Worm (Caenorhabditis elegans): ENCODE results near the gene swt-7.

swt-7 gene

ce11 chrV:5031764-5032163 lies 1.1 kb upstream of the swt-7 start:
- TF ChIP-seq elt-2 (tag; optimal IDR thresholded peaks at IDR 0.05) (peak; percentile 66), pha-4 (tag; optimal IDR thresholded peaks at IDR 0.05) (no peak), nfya-1 (tag; optimal IDR thresholded peaks at IDR 0.05; ENCODE audit: insufficient read depth) (no peak)

- TF ChIP-seq pqm-1 (tag; optimal IDR thresholded peaks at IDR 0.05) (peak; percentile 86), ceh-16 (tag; optimal IDR thresholded peaks at IDR 0.05) (no peak), jun-1 (tag; optimal IDR thresholded peaks at IDR 0.05) (peak; percentile 3), pha-4 (tag; optimal IDR thresholded peaks at IDR 0.05) (peak; percentile 28), elt-2 (tag; optimal IDR thresholded peaks at IDR 0.05) (peak; percentile 88), skn-1 (tag; optimal IDR thresholded peaks at IDR 0.05) (peak; percentile 38)
Measured at ce11 chrV:5030212-5030611, 403 bp downstream of the swt-7 start.

- TF ChIP-seq elt-2 (tag; optimal IDR thresholded peaks at IDR 0.05) (peak; percentile 95), pqm-1 (tag; optimal IDR thresholded peaks at IDR 0.05) (peak; percentile 83), ceh-9 (tag; optimal IDR thresholded peaks at IDR 0.05) (no peak), mdl-1 (tag; optimal IDR thresholded peaks at IDR 0.05) (peak; percentile 5)
Measured at ce11 chrV:5027640-5028039, 3.0 kb downstream of the swt-7 start, which contains the start of gene cpt-4. Gene cpt-4 (minus strand): TSS chrV:5027723.

ce11 chrV:5026438-5026837 lies 4.2 kb downstream of the swt-7 start:
- TF ChIP-seq mml-1 (tag; optimal IDR thresholded peaks at IDR 0.05): no peak
- TF ChIP-seq elt-2 (tag; optimal IDR thresholded peaks at IDR 0.05): peak; percentile 90
- TF ChIP-seq sea-2 (GFP tag; optimal IDR thresholded peaks at IDR 0.05): no peak
- no peak for TF ChIP-seq elt-3 (tag; optimal IDR thresholded peaks at IDR 0.05)
- TF ChIP-seq nhr-43 (tag; optimal IDR thresholded peaks at IDR 0.05; ENCODE audit: poor library complexity, severe bottlenecking): peak; percentile 13
- no peak for TF ChIP-seq tbx-2 (tag; optimal IDR thresholded peaks at IDR 0.05)
- TF ChIP-seq fos-1 (tag; optimal IDR thresholded peaks at IDR 0.05): no peak
- TF ChIP-seq pqm-1 (tag; optimal IDR thresholded peaks at IDR 0.05): peak; percentile 58

- TF ChIP-seq tbx-2 (tag; optimal IDR thresholded peaks at IDR 0.05) (no peak), lin-15B (tag; optimal IDR thresholded peaks at IDR 0.05) (no peak), pqm-1 (tag; optimal IDR thresholded peaks at IDR 0.05) (no peak), skn-1 (tag; optimal IDR thresholded peaks at IDR 0.05) (no peak), elt-2 (tag; optimal IDR thresholded peaks at IDR 0.05) (peak; percentile 2)
Measured at ce11 chrV:5023355-5023754, 7.3 kb downstream of the swt-7 start.

ce11 chrV:5018810-5019274 lies 11.8 kb downstream of the swt-7 start, which contains the start of gene srr-4:
Gene srr-4 (plus strand): TSS chrV:5019224.
- TF ChIP-seq ZK546.5 (tag; optimal IDR thresholded peaks at IDR 0.05): no peak
- peak; percentile 28 for TF ChIP-seq pqm-1 (tag; optimal IDR thresholded peaks at IDR 0.05)
- TF ChIP-seq egl-5 (tag; optimal IDR thresholded peaks at IDR 0.05): no peak
- TF ChIP-seq elt-2 (tag; optimal IDR thresholded peaks at IDR 0.05): no peak
- TF ChIP-seq ztf-11 (tag; optimal IDR thresholded peaks at IDR 0.05): no peak

- TF ChIP-seq ceh-82 (tag; optimal IDR thresholded peaks at IDR 0.05) (no peak), pqm-1 (tag; optimal IDR thresholded peaks at IDR 0.05) (peak; percentile 85), jun-1 (tag; optimal IDR thresholded peaks at IDR 0.05) (no peak), skn-1 (tag; optimal IDR thresholded peaks at IDR 0.05) (no peak), ama-1 (optimal IDR thresholded peaks at IDR 0.05) (no peak), elt-2 (tag; optimal IDR thresholded peaks at IDR 0.05) (peak; percentile 86)
Measured at ce11 chrV:5018067-5018466, 12.5 kb downstream of the swt-7 start.

ce11 chrV:5016728-5017127 lies 13.9 kb downstream of the swt-7 start:
- no peak for TF ChIP-seq tbx-2 (tag; optimal IDR thresholded peaks at IDR 0.05)
- no peak for TF ChIP-seq nhr-43 (tag; optimal IDR thresholded peaks at IDR 0.05; ENCODE audit: poor library complexity, severe bottlenecking)
- no peak for TF ChIP-seq egl-27 (tag; optimal IDR thresholded peaks at IDR 0.05)
- TF ChIP-seq elt-2 (tag; optimal IDR thresholded peaks at IDR 0.05): no peak
- no peak for TF ChIP-seq ama-1 (optimal IDR thresholded peaks at IDR 0.05)
- no peak for TF ChIP-seq ceh-16 (tag; optimal IDR thresholded peaks at IDR 0.05)
- no peak for TF ChIP-seq ceh-9 (tag; optimal IDR thresholded peaks at IDR 0.05)
- no peak for TF ChIP-seq R02D3.7 (tag; optimal IDR thresholded peaks at IDR 0.05)
- TF ChIP-seq lin-15B (tag; optimal IDR thresholded peaks at IDR 0.05): no peak
- TF ChIP-seq lin-39 (tag; optimal IDR thresholded peaks at IDR 0.05): no peak
- no peak for TF ChIP-seq fkh-2 (tag; optimal IDR thresholded peaks at IDR 0.05)
- no peak for TF ChIP-seq nhr-12 (tag; optimal IDR thresholded peaks at IDR 0.05)
- TF ChIP-seq aly-2 (tag; optimal IDR thresholded peaks at IDR 0.05): no peak
- TF ChIP-seq unc-62 (GFP tag; optimal IDR thresholded peaks at IDR 0.05): no peak
- no peak for TF ChIP-seq nfya-1 (tag; optimal IDR thresholded peaks at IDR 0.05; ENCODE audit: insufficient read depth)
- no peak for TF ChIP-seq nhr-67 (tag; optimal IDR thresholded peaks at IDR 0.05)
- no peak for TF ChIP-seq unc-39 (tag; optimal IDR thresholded peaks at IDR 0.05)
- no peak for TF ChIP-seq zag-1 (tag; optimal IDR thresholded peaks at IDR 0.05)
